Worm (Caenorhabditis elegans): Measurements from ENCODE around the gene C09H10.5.

Gene C09H10.5

ce11 chrII:11103657-11104056, at the start of gene C09H10.5:
Gene C09H10.5, minus strand, starts transcription at chrII:11103757.
- TF ChIP-seq tbx-11 (GFP tag; IDR thresholded peaks at IDR 0.05), result no peak
- TF ChIP-seq ceh-36 (tag; optimal IDR thresholded peaks at IDR 0.05), result no peak
- no peak for TF ChIP-seq flt-1 (GFP tag; IDR thresholded peaks at IDR 0.05)
- TF ChIP-seq scrt-1 (GFP tag; IDR thresholded peaks at IDR 0.05), result no peak
- TF ChIP-seq ets-7 (tag; optimal IDR thresholded peaks at IDR 0.05), result no peak
- no peak for TF ChIP-seq hmg-4 (GFP tag; optimal IDR thresholded peaks at IDR 0.05)
- TF ChIP-seq F13C5.2 (tag; optimal IDR thresholded peaks at IDR 0.05), result no peak
- TF ChIP-seq B0310.2 (tag; optimal IDR thresholded peaks at IDR 0.05), result no peak
- TF ChIP-seq pes-1 (GFP tag; IDR thresholded peaks at IDR 0.05), result no peak
- TF ChIP-seq sea-1 (GFP tag; conservative IDR thresholded peaks at IDR 0.05), result no peak
- no peak for TF ChIP-seq hmbx-1 (tag; optimal IDR thresholded peaks at IDR 0.05)
- TF ChIP-seq ama-1 (optimal IDR thresholded peaks at IDR 0.05), result no peak
- no peak for TF ChIP-seq aly-1 (tag; optimal IDR thresholded peaks at IDR 0.05)
- TF ChIP-seq hnd-1 (tag; optimal IDR thresholded peaks at IDR 0.05), result no peak
- TF ChIP-seq tbx-37 (GFP tag; conservative IDR thresholded peaks at IDR 0.05), result no peak
- no peak for TF ChIP-seq tra-4 (tag; optimal IDR thresholded peaks at IDR 0.05)
- no peak for TF ChIP-seq ceh-13 (GFP tag; optimal IDR thresholded peaks at IDR 0.05)

- no peak for TF ChIP-seq hnd-1 (tag; optimal IDR thresholded peaks at IDR 0.05)
- TF ChIP-seq B0310.2 (tag; optimal IDR thresholded peaks at IDR 0.05), result no peak
- TF ChIP-seq ama-1 (optimal IDR thresholded peaks at IDR 0.05), result no peak
- TF ChIP-seq flt-1 (GFP tag; IDR thresholded peaks at IDR 0.05), result no peak
- no peak for TF ChIP-seq tbx-11 (GFP tag; IDR thresholded peaks at IDR 0.05)
- TF ChIP-seq scrt-1 (GFP tag; IDR thresholded peaks at IDR 0.05), result no peak
- TF ChIP-seq ceh-36 (tag; optimal IDR thresholded peaks at IDR 0.05), result no peak
Observed at ce11 chrII:11153080-11153479, 49.5 kb upstream of the C09H10.5 start.

- TF ChIP-seq flt-1 (GFP tag; IDR thresholded peaks at IDR 0.05), result no peak
- no peak for TF ChIP-seq hmbx-1 (tag; optimal IDR thresholded peaks at IDR 0.05)
- no peak for TF ChIP-seq aly-1 (tag; optimal IDR thresholded peaks at IDR 0.05)
- TF ChIP-seq F13C5.2 (tag; optimal IDR thresholded peaks at IDR 0.05), result no peak
- no peak for TF ChIP-seq hmg-4 (GFP tag; optimal IDR thresholded peaks at IDR 0.05)
Observed at ce11 chrII:11152495-11152894, 48.9 kb upstream of the C09H10.5 start, which contains the start of gene pqm-1. Gene pqm-1, minus strand, starts transcription at chrII:11152595.

ce11 chrII:11150976-11151375, 47.4 kb upstream of the C09H10.5 start:
- TF ChIP-seq B0310.2 (tag; optimal IDR thresholded peaks at IDR 0.05), result no peak
- no peak for TF ChIP-seq pes-1 (GFP tag; IDR thresholded peaks at IDR 0.05)
- no peak for TF ChIP-seq ets-7 (tag; optimal IDR thresholded peaks at IDR 0.05)
- TF ChIP-seq aly-1 (tag; optimal IDR thresholded peaks at IDR 0.05), result no peak
- TF ChIP-seq tbx-37 (GFP tag; conservative IDR thresholded peaks at IDR 0.05), result no peak
- TF ChIP-seq sea-1 (GFP tag; conservative IDR thresholded peaks at IDR 0.05), result no peak
- no peak for TF ChIP-seq F13C5.2 (tag; optimal IDR thresholded peaks at IDR 0.05)
- no peak for TF ChIP-seq ama-1 (optimal IDR thresholded peaks at IDR 0.05)
- TF ChIP-seq ceh-36 (tag; optimal IDR thresholded peaks at IDR 0.05), result no peak
- TF ChIP-seq tbx-11 (GFP tag; IDR thresholded peaks at IDR 0.05), result no peak

- TF ChIP-seq pes-1 (GFP tag; IDR thresholded peaks at IDR 0.05), result no peak
- TF ChIP-seq hmg-4 (GFP tag; optimal IDR thresholded peaks at IDR 0.05), result no peak
- TF ChIP-seq aly-1 (tag; optimal IDR thresholded peaks at IDR 0.05), result no peak
- TF ChIP-seq tbx-11 (GFP tag; IDR thresholded peaks at IDR 0.05), result no peak
- TF ChIP-seq B0310.2 (tag; optimal IDR thresholded peaks at IDR 0.05), result no peak
- TF ChIP-seq flt-1 (GFP tag; IDR thresholded peaks at IDR 0.05), result no peak
- TF ChIP-seq sea-1 (GFP tag; conservative IDR thresholded peaks at IDR 0.05), result no peak
- TF ChIP-seq ceh-36 (tag; optimal IDR thresholded peaks at IDR 0.05), result no peak
- TF ChIP-seq ets-7 (tag; optimal IDR thresholded peaks at IDR 0.05), result no peak
- TF ChIP-seq ceh-13 (GFP tag; optimal IDR thresholded peaks at IDR 0.05), result no peak
- no peak for TF ChIP-seq tbx-37 (GFP tag; conservative IDR thresholded peaks at IDR 0.05)
- no peak for TF ChIP-seq F13C5.2 (tag; optimal IDR thresholded peaks at IDR 0.05)
- TF ChIP-seq hnd-1 (tag; optimal IDR thresholded peaks at IDR 0.05), result no peak
- TF ChIP-seq scrt-1 (GFP tag; IDR thresholded peaks at IDR 0.05), result no peak
- TF ChIP-seq ama-1 (optimal IDR thresholded peaks at IDR 0.05), result no peak
- no peak for TF ChIP-seq tra-4 (tag; optimal IDR thresholded peaks at IDR 0.05)
Observed at ce11 chrII:11149866-11150685, 46.5 kb upstream of the C09H10.5 start.

DNA sequence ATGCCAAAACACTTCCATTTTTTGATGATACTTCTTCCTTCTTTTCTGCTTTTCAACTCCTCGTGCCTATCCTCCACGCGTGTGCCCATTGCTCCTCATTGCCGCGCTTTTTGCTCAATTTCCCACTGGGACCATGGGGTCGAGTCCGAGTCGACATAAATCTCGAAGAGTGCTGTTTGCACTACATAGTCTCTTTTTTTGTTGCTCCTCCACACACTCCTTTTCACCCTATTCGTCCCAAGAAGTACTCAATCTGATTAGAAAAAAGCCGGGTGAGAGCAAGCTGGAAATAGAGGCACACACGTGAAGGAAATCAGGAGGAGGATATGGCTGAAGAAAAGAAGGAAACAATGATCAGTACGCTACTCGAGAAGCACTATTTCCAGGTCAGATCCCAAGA, 39.0 kb upstream of the C09H10.5 start, which contains the start of gene arrd-6:
TSS of gene arrd-6 (plus strand) at position 169 of the 400 bp plus-strand sequence.
- TF ChIP-seq ceh-36 (tag; optimal IDR thresholded peaks at IDR 0.05) (no peak), pes-1 (GFP tag; IDR thresholded peaks at IDR 0.05) (no peak), hnd-1 (tag; optimal IDR thresholded peaks at IDR 0.05) (no peak), tbx-11 (GFP tag; IDR thresholded peaks at IDR 0.05) (no peak), hmbx-1 (tag; optimal IDR thresholded peaks at IDR 0.05) (no peak), hmg-4 (GFP tag; optimal IDR thresholded peaks at IDR 0.05) (no peak), tbx-37 (GFP tag; conservative IDR thresholded peaks at IDR 0.05) (no peak), ama-1 (optimal IDR thresholded peaks at IDR 0.05) (no peak), aly-1 (tag; optimal IDR thresholded peaks at IDR 0.05) (no peak), tra-4 (tag; optimal IDR thresholded peaks at IDR 0.05) (no peak), sea-1 (GFP tag; conservative IDR thresholded peaks at IDR 0.05) (no peak), scrt-1 (GFP tag; IDR thresholded peaks at IDR 0.05) (no peak), F13C5.2 (tag; optimal IDR thresholded peaks at IDR 0.05) (no peak), flt-1 (GFP tag; IDR thresholded peaks at IDR 0.05) (no peak), ets-7 (tag; optimal IDR thresholded peaks at IDR 0.05) (no peak), B0310.2 (tag; optimal IDR thresholded peaks at IDR 0.05) (no peak), ceh-13 (GFP tag; optimal IDR thresholded peaks at IDR 0.05) (no peak)

- TF ChIP-seq flt-1 (GFP tag; IDR thresholded peaks at IDR 0.05), result no peak
- no peak for TF ChIP-seq tra-4 (tag; optimal IDR thresholded peaks at IDR 0.05)
- TF ChIP-seq F13C5.2 (tag; optimal IDR thresholded peaks at IDR 0.05), result no peak
- TF ChIP-seq aly-1 (tag; optimal IDR thresholded peaks at IDR 0.05), result no peak
- TF ChIP-seq scrt-1 (GFP tag; IDR thresholded peaks at IDR 0.05), result no peak
- TF ChIP-seq tbx-37 (GFP tag; conservative IDR thresholded peaks at IDR 0.05), result no peak
- TF ChIP-seq B0310.2 (tag; optimal IDR thresholded peaks at IDR 0.05), result no peak
- no peak for TF ChIP-seq ceh-13 (GFP tag; optimal IDR thresholded peaks at IDR 0.05)
- TF ChIP-seq ama-1 (optimal IDR thresholded peaks at IDR 0.05), result no peak
- TF ChIP-seq pes-1 (GFP tag; IDR thresholded peaks at IDR 0.05), result no peak
- no peak for TF ChIP-seq ceh-36 (tag; optimal IDR thresholded peaks at IDR 0.05)
- no peak for TF ChIP-seq tbx-11 (GFP tag; IDR thresholded peaks at IDR 0.05)
- no peak for TF ChIP-seq hmg-4 (GFP tag; optimal IDR thresholded peaks at IDR 0.05)
- no peak for TF ChIP-seq ets-7 (tag; optimal IDR thresholded peaks at IDR 0.05)
- TF ChIP-seq hnd-1 (tag; optimal IDR thresholded peaks at IDR 0.05), result no peak
- no peak for TF ChIP-seq sea-1 (GFP tag; conservative IDR thresholded peaks at IDR 0.05)
Observed at ce11 chrII:11140140-11140539, 36.6 kb upstream of the C09H10.5 start, which contains the start of gene F40F8.4. Gene F40F8.4, minus strand, starts transcription at chrII:11140240.
